Worm (Caenorhabditis elegans) whole organism, young adult: ENCODE measurements around the gene scl-10.

Experiments used
- C06A6.2 ChIP-seq: fragments of 200-800 bp; sonication (Bioruptor generic); conservative IDR thresholded peaks from 2 replicates; pipeline ENCODE4 v1.3.6; 2022; ENCODE audit warnings: missing genetic modification characterization, missing compliant biosample characterization
- C17E4.6 ChIP-seq: fragments of 200-800 bp; sonication (Bioruptor generic); IDR thresholded peaks from 2 replicates; pipeline ENCODE4 v1.3.6; 2022; ENCODE audit warnings: missing genetic modification reagents, missing genetic modification characterization, missing compliant biosample characterization
- F39B2.1 ChIP-seq: fragments of 200-800 bp; sonication (Bioruptor generic); IDR thresholded peaks from 2 replicates; pipeline ENCODE4 v1.3.6; 2022; ENCODE audit warnings: missing genetic modification reagents, missing genetic modification characterization, missing compliant biosample characterization
- F49E8.2 ChIP-seq: sonication (generic microtip); optimal IDR thresholded peaks from 3 replicates; lab custom pipeline; 2017; ENCODE audit warnings: missing genetic modification characterization, mild to moderate bottlenecking, missing compliant biosample characterization, antibody characterized with exemption, moderate library complexity; ENCODE audit not compliant: insufficient read depth
- F55B11.4 ChIP-seq: sonication (generic microtip); optimal IDR thresholded peaks from 2 replicates; lab custom pipeline; 2016; ENCODE audit warnings: missing compliant biosample characterization, missing genetic modification characterization, borderline replicate concordance; ENCODE audit not compliant: insufficient read depth
- F57C9.4 ChIP-seq: sonication (generic microtip); optimal IDR thresholded peaks from 2 replicates; lab custom pipeline; 2017; ENCODE audit warnings: mild to moderate bottlenecking, missing genetic modification characterization, missing compliant biosample characterization
- Y79H2A.3 ChIP-seq: fragments of 200-800 bp; sonication (Bioruptor generic); conservative IDR thresholded peaks from 2 replicates; pipeline ENCODE4 v1.3.6; 2022; ENCODE audit warnings: missing genetic modification reagents, missing genetic modification characterization, missing compliant biosample characterization
- ZK185.1 ChIP-seq: sonication (generic microtip); optimal IDR thresholded peaks from 2 replicates; lab custom pipeline; 2016; ENCODE audit warnings: mild to moderate bottlenecking, missing genetic modification characterization, missing compliant biosample characterization; ENCODE audit not compliant: poor library complexity, severe bottlenecking
- akir-1 ChIP-seq: fragments of 200-800 bp; sonication (Bioruptor generic); optimal IDR thresholded peaks from 2 replicates; lab custom pipeline; 2018; ENCODE audit warnings: mild to moderate bottlenecking, missing genetic modification characterization, moderate library complexity, missing compliant biosample characterization
- ama-1 ChIP-seq, 3 experiments: fragments of 150-350 bp in 1 of 3; sonication (generic microtip) in 2 of 3; optimal IDR thresholded peaks; 2 replicates each; lab custom pipeline; 2014 to 2018; ENCODE audit warnings: missing biosample characterization in 2 of 3, missing genetic modification characterization in 2 of 3, missing genetic modification reagents in 2 of 3
- aptf-3 ChIP-seq: fragments of 200-800 bp; sonication (Bioruptor generic); IDR thresholded peaks from 2 replicates; pipeline ENCODE4 v1.3.6; 2022; ENCODE audit warnings: missing genetic modification characterization, missing compliant biosample characterization
- athp-1 ChIP-seq: sonication (generic microtip); optimal IDR thresholded peaks from 2 replicates; lab custom pipeline; 2017; ENCODE audit warnings: mild to moderate bottlenecking, missing genetic modification characterization, missing compliant biosample characterization
- attf-6 ChIP-seq: fragments of 200-800 bp; sonication (Bioruptor generic); IDR thresholded peaks from 2 replicates; pipeline ENCODE4 v1.3.6; 2022; ENCODE audit warnings: missing genetic modification reagents, missing genetic modification characterization, missing compliant biosample characterization
- cebp-1 ChIP-seq, 2 experiments: fragments of 200-800 bp in 1 of 2; sonication (Bioruptor generic) in 1 of 2; sonication (generic microtip) in 1 of 2; IDR thresholded peaks in 1 of 2; optimal IDR thresholded peaks in 1 of 2; 2 replicates each; pipeline versions ENCODE4 v1.3.6 to Lab custom; 2017 to 2022; ENCODE audit warnings: missing compliant biosample characterization in 2 of 2, missing genetic modification characterization in 2 of 2, mild to moderate bottlenecking in 1 of 2, missing genetic modification reagents in 1 of 2, moderate library complexity in 1 of 2
- ceh-100 ChIP-seq: fragments of 200-800 bp; sonication (Bioruptor generic); IDR thresholded peaks from 2 replicates; pipeline ENCODE4 v1.3.6; 2022; ENCODE audit warnings: missing genetic modification reagents, missing genetic modification characterization, missing compliant biosample characterization
- ceh-27 ChIP-seq: fragments of 200-800 bp; sonication (Bioruptor generic); optimal IDR thresholded peaks from 2 replicates; lab custom pipeline; 2018; ENCODE audit warnings: mild to moderate bottlenecking, missing genetic modification characterization, moderate library complexity, missing compliant biosample characterization
- ceh-40 ChIP-seq: fragments of 200-800 bp; sonication (Bioruptor generic); IDR thresholded peaks from 2 replicates; pipeline ENCODE4 v1.3.6; 2022; ENCODE audit warnings: missing genetic modification characterization, missing compliant biosample characterization
- ceh-79 ChIP-seq: sonication (generic microtip); optimal IDR thresholded peaks from 2 replicates; lab custom pipeline; 2017; ENCODE audit warnings: mild to moderate bottlenecking, missing genetic modification characterization, missing compliant biosample characterization
- dox-1 ChIP-seq: fragments of 200-800 bp; sonication (Bioruptor generic); IDR thresholded peaks from 2 replicates; pipeline ENCODE4 v1.3.6; 2022; ENCODE audit warnings: missing genetic modification reagents, missing genetic modification characterization, missing compliant biosample characterization
- efl-1 ChIP-seq: fragments of 150-350 bp; optimal IDR thresholded peaks from 2 replicates; lab custom pipeline; 2014; ENCODE audit warnings: missing biosample characterization, missing genetic modification reagents, missing genetic modification characterization
- egrh-3 ChIP-seq: fragments of 200-800 bp; sonication (Bioruptor generic); IDR thresholded peaks from 2 replicates; pipeline ENCODE4 v1.3.6; 2022; ENCODE audit warnings: missing genetic modification reagents, missing genetic modification characterization, missing compliant biosample characterization
- gei-17 ChIP-seq: fragments of 200-800 bp; sonication (Bioruptor generic); optimal IDR thresholded peaks from 2 replicates; lab custom pipeline; 2018; ENCODE audit warnings: mild to moderate bottlenecking, missing genetic modification characterization, missing compliant biosample characterization
- hmg-1.2 ChIP-seq: fragments of 200-800 bp; sonication (Bioruptor generic); IDR thresholded peaks from 2 replicates; pipeline ENCODE4 v1.3.6; 2022; ENCODE audit warnings: missing genetic modification reagents, missing genetic modification characterization, missing compliant biosample characterization
- hrde-1 ChIP-seq: sonication (generic microtip); optimal IDR thresholded peaks from 2 replicates; lab custom pipeline; 2016; ENCODE audit warnings: missing genetic modification characterization, mild to moderate bottlenecking, missing compliant biosample characterization, moderate library complexity, missing genotype, missing genetic modification reagents, borderline replicate concordance
- lin-54 ChIP-seq: fragments of 200-800 bp; sonication (Bioruptor generic); optimal IDR thresholded peaks from 2 replicates; lab custom pipeline; 2018; ENCODE audit warnings: mild to moderate bottlenecking, missing genetic modification characterization, missing compliant biosample characterization
- lir-1 ChIP-seq: fragments of 200-800 bp; sonication (Bioruptor generic); conservative IDR thresholded peaks from 2 replicates; pipeline ENCODE4 v1.3.6; 2022; ENCODE audit warnings: missing genetic modification reagents, missing genetic modification characterization, missing compliant biosample characterization
- madf-3 ChIP-seq: fragments of 200-800 bp; sonication (Bioruptor generic); IDR thresholded peaks from 2 replicates; pipeline ENCODE4 v1.3.6; 2022; ENCODE audit warnings: missing genetic modification reagents, missing genetic modification characterization, missing compliant biosample characterization
- madf-6 ChIP-seq: fragments of 200-800 bp; sonication (Bioruptor generic); IDR thresholded peaks from 2 replicates; pipeline ENCODE4 v1.3.6; 2022; ENCODE audit warnings: missing genetic modification reagents, missing genetic modification characterization, missing compliant biosample characterization
- mel-28 ChIP-seq: sonication (generic microtip); optimal IDR thresholded peaks from 2 replicates; lab custom pipeline; 2016; ENCODE audit warnings: borderline replicate concordance, mild to moderate bottlenecking, missing genetic modification characterization, missing compliant biosample characterization
- mxl-1 ChIP-seq: sonication (generic microtip); optimal IDR thresholded peaks from 2 replicates; lab custom pipeline; 2016; ENCODE audit warnings: missing genetic modification characterization, missing compliant biosample characterization
- nfyb-1 ChIP-seq: fragments of 200-800 bp; sonication (Bioruptor generic); IDR thresholded peaks from 2 replicates; pipeline ENCODE4 v1.3.6; 2022; ENCODE audit warnings: missing genetic modification reagents, missing genetic modification characterization, missing compliant biosample characterization
- nhr-90 ChIP-seq: sonication (generic microtip); optimal IDR thresholded peaks from 2 replicates; lab custom pipeline; 2016; ENCODE audit warnings: missing genotype, mild to moderate bottlenecking, missing genetic modification characterization, missing compliant biosample characterization
- rcor-1 ChIP-seq: fragments of 200-800 bp; sonication (Bioruptor generic); IDR thresholded peaks from 2 replicates; pipeline ENCODE4 v1.3.6; 2022; ENCODE audit warnings: missing genetic modification reagents, missing genetic modification characterization, missing compliant biosample characterization
- rec-8 ChIP-seq, 2 experiments: sonication (generic microtip); optimal IDR thresholded peaks; 2 replicates each; lab custom pipeline; 2016; ENCODE audit warnings: mild to moderate bottlenecking in 2 of 2, missing genetic modification characterization in 2 of 2, missing genetic modification reagents in 2 of 2, missing genotype in 2 of 2, missing biosample characterization in 1 of 2, missing compliant biosample characterization in 1 of 2, moderate library complexity in 1 of 2
- repo-1 ChIP-seq: sonication (generic microtip); optimal IDR thresholded peaks from 2 replicates; lab custom pipeline; 2017; ENCODE audit warnings: mild to moderate bottlenecking, missing genetic modification characterization, missing compliant biosample characterization
- snpc-1.1 ChIP-seq: sonication (generic microtip); optimal IDR thresholded peaks from 2 replicates; lab custom pipeline; 2017; ENCODE audit warnings: missing genetic modification characterization, mild to moderate bottlenecking, missing compliant biosample characterization, antibody characterized with exemption, moderate library complexity, missing genotype, missing genetic modification reagents; ENCODE audit not compliant: insufficient read depth
- snpc-1.3 ChIP-seq: sonication (generic microtip); optimal IDR thresholded peaks from 2 replicates; lab custom pipeline; 2017; ENCODE audit warnings: missing genetic modification characterization, mild to moderate bottlenecking, missing compliant biosample characterization, antibody characterized with exemption, moderate library complexity, missing genotype, missing genetic modification reagents; ENCODE audit not compliant: insufficient read depth
- snpc-3.4 ChIP-seq: sonication (generic microtip); optimal IDR thresholded peaks from 2 replicates; lab custom pipeline; 2017; ENCODE audit warnings: missing genetic modification characterization, mild to moderate bottlenecking, missing compliant biosample characterization, antibody characterized with exemption, moderate library complexity, missing genotype, missing genetic modification reagents
- snpc-4 ChIP-seq, 5 experiments: fragments of 150-350 bp in 1 of 5; sonication (generic microtip) in 4 of 5; optimal IDR thresholded peaks; 2 replicates each; lab custom pipeline; 2014 to 2018; ENCODE audit warnings: missing genetic modification characterization in 5 of 5, missing biosample characterization in 3 of 5, antibody characterized with exemption in 2 of 5, mild to moderate bottlenecking in 2 of 5, missing compliant biosample characterization in 2 of 5, missing genotype in 2 of 5, moderate library complexity in 2 of 5, missing genetic modification reagents in 1 of 5
- tlf-1 ChIP-seq: fragments of 200-800 bp; sonication (Bioruptor generic); optimal IDR thresholded peaks from 2 replicates; lab custom pipeline; 2018; ENCODE audit warnings: mild to moderate bottlenecking, missing genetic modification characterization, missing compliant biosample characterization
- unc-62 ChIP-seq: fragments of 150-350 bp; optimal IDR thresholded peaks from 2 replicates; lab custom pipeline; 2014; ENCODE audit warnings: missing biosample characterization, missing genetic modification reagents, missing genetic modification characterization
- ztf-26 ChIP-seq: sonication (generic microtip); optimal IDR thresholded peaks from 2 replicates; lab custom pipeline; 2017; ENCODE audit warnings: missing genetic modification characterization, missing compliant biosample characterization
- ztf-3 ChIP-seq: fragments of 200-800 bp; sonication (Bioruptor generic); optimal IDR thresholded peaks from 2 replicates; lab custom pipeline; 2018; ENCODE audit warnings: mild to moderate bottlenecking, missing genetic modification characterization, missing compliant biosample characterization

The scl-10 gene

DNA sequence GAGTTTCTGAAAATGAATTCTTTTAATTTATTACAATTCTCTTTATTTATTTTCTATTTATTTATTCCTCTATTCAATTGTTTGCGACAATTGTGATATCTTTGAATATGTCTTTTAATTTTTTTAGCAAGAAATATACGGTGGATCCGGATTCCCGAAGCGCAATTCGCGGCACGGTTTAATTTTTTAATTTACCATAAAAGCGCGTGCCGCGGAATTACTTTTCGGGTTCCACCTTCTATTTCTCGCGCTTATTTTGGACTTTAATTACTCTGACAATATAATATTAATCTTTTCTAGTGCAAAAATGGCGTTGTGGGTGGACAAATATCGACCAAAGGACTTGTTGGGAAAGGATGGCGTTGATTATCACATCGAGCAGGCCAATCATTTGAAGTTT lies 47.2 kb downstream of the scl-10 start, which contains the start of gene rfc-3 (continued):
- TF ChIP-seq efl-1 (peak; percentile 49), attf-6 (GFP tag; lab: Robert Waterston, UW) (no peak), cebp-1 (GFP tag; IDR thresholded peaks at IDR 0.05; lab: Robert Waterston, UW) (no peak), cebp-1 (tag; optimal IDR thresholded peaks at IDR 0.05; lab: Kevin White, UChicago) (no peak), ztf-3 (GFP tag; lab: Kevin White, UChicago) (no peak), akir-1 (no peak)

DNA sequence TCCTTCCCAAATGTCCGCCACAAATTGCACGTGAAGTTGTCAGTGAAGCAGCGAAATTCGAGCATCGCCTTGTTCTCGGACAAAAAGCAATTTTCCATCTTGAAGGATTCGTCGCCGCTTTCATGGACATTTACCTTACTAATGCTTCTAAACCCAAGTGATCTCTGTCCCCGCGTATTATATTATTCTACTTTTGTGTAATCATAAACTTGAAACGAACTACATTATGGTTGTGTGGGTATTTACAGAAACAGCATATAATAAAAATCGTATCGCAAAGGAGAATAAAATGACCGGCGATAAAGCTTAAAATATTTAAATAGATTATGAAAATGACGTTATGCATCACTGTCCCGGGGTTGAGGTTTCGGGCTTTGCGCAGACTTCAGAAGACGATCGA lies 48.5 kb downstream of the scl-10 start:
- TF ChIP-seq ZK185.1 (tag; lab: Kevin White, UChicago): peak; percentile 60
- no peak for TF ChIP-seq F55B11.4 (tag; lab: Kevin White, UChicago)
- TF ChIP-seq F57C9.4 (tag; lab: Kevin White, UChicago): no peak
- TF ChIP-seq hmg-1.2 (GFP tag; lab: Robert Waterston, UW): peak; percentile 41
- TF ChIP-seq hrde-1 (tag; lab: Kevin White, UChicago): peak; percentile 88
- no peak for TF ChIP-seq aptf-3 (GFP tag; lab: Robert Waterston, UW)
- peak; percentile 34 for TF ChIP-seq repo-1 (tag; lab: Kevin White, UChicago)
- TF ChIP-seq ztf-26 (tag; lab: Kevin White, UChicago): no peak
- TF ChIP-seq ama-1 (optimal IDR thresholded peaks at IDR 0.05; lab: Kevin White, UChicago): no peak
- peak in 1 of 2 experiments; percentile 90 for TF ChIP-seq ama-1 (GFP tag; optimal IDR thresholded peaks at IDR 0.05; lab: Kevin White, UChicago)
- no peak for TF ChIP-seq egrh-3
- TF ChIP-seq F39B2.1 (GFP tag; lab: Robert Waterston, UW): 0 out of 2 replicates have a peak, but pooled peaks have one; percentile 17
- peak; percentile 78; the same call in 1 of the 2 replicates for TF ChIP-seq Y79H2A.3 (GFP tag; lab: Robert Waterston, UW)
- peak; percentile 86 for TF ChIP-seq F49E8.2 (tag; lab: Kevin White, UChicago)
- TF ChIP-seq C06A6.2: no peak
- peak; percentile 52; the same call in 1 of the 2 replicates for TF ChIP-seq dox-1
- TF ChIP-seq ceh-100: no peak
- no peak for TF ChIP-seq C17E4.6 (GFP tag; lab: Robert Waterston, UW)
- no peak for TF ChIP-seq ceh-40 (GFP tag; lab: Robert Waterston, UW)
- TF ChIP-seq nfyb-1 (GFP tag; lab: Robert Waterston, UW): 0 out of 2 replicates have a peak, but pooled peaks have one; percentile 7
- TF ChIP-seq snpc-3.4 (tag; lab: Kevin White, UChicago): peak; percentile 34
- no peak for TF ChIP-seq lir-1
- no peak for TF ChIP-seq gei-17 (GFP tag; lab: Kevin White, UChicago)
- TF ChIP-seq snpc-1.3: peak; percentile 18
- TF ChIP-seq snpc-1.1 (tag; lab: Kevin White, UChicago): no peak
- TF ChIP-seq nhr-90: peak; percentile 4
- peak; percentile 8 for TF ChIP-seq lin-54
- TF ChIP-seq ceh-79 (tag; lab: Kevin White, UChicago): no peak
- TF ChIP-seq madf-3 (GFP tag; lab: Robert Waterston, UW): 0 out of 2 replicates have a peak, but pooled peaks have one; percentile 16
- no peak for TF ChIP-seq ceh-27 (GFP tag; lab: Kevin White, UChicago)
- no peak for TF ChIP-seq mel-28 (tag; lab: Kevin White, UChicago)
- no peak for TF ChIP-seq unc-62 (GFP tag; lab: Kevin White, UChicago)
- TF ChIP-seq tlf-1 (GFP tag; lab: Kevin White, UChicago): no peak
- no peak for TF ChIP-seq snpc-4 (GFP tag; optimal IDR thresholded peaks at IDR 0.05; lab: Kevin White, UChicago)
- peak in 2 of 4 experiments; percentile 47 to 53 for TF ChIP-seq snpc-4 (tag; optimal IDR thresholded peaks at IDR 0.05; lab: Kevin White, UChicago)
- TF ChIP-seq rec-8 (tag; optimal IDR thresholded peaks at IDR 0.05; lab: Kevin White, UChicago): peak in 1 of 2 experiments; percentile 4
- no peak for TF ChIP-seq efl-1
- peak; percentile 39 for TF ChIP-seq mxl-1
- peak; percentile 48 for TF ChIP-seq athp-1 (tag; lab: Kevin White, UChicago)
- TF ChIP-seq rcor-1 (GFP tag; lab: Robert Waterston, UW): no peak
- TF ChIP-seq madf-6: peak; percentile 58
